Fruit fly (Drosophila melanogaster) whole organism, embryonic: ENCODE measurements around the gene NimB5.

Experiments
- Adf1 ChIP-seq: fragments of 200-800 bp; sonication (Bioruptor generic); IDR thresholded peaks from 2 replicates; pipeline ENCODE4 v1.3.6; 2022; ENCODE audit warnings: missing biosample characterization, missing genetic modification characterization
- Bdp1 ChIP-seq: fragments of 200-800 bp; sonication (Bioruptor generic); optimal IDR thresholded peaks from 3 replicates; lab custom pipeline; 2016; ENCODE audit warnings: missing biosample characterization, missing genetic modification characterization
- CG11504 ChIP-seq: fragments of 200-800 bp; sonication (Bioruptor generic); optimal IDR thresholded peaks from 3 replicates; lab custom pipeline; 2019; ENCODE audit warnings: missing biosample characterization, mild to moderate bottlenecking, missing genetic modification characterization, moderate library complexity
- CG12391 ChIP-seq: fragments of 200-800 bp; sonication (Bioruptor generic); optimal IDR thresholded peaks from 3 replicates; lab custom pipeline; 2018; ENCODE audit warnings: missing biosample characterization, mild to moderate bottlenecking, missing genetic modification characterization, moderate library complexity
- CG12744 ChIP-seq: fragments of 200-800 bp; sonication (Bioruptor generic); optimal IDR thresholded peaks from 2 replicates; lab custom pipeline; 2016; ENCODE audit warnings: missing biosample characterization, missing genetic modification characterization
- CG14441 ChIP-seq: fragments of 200-800 bp; sonication (Bioruptor generic); IDR thresholded peaks from 2 replicates; pipeline ENCODE4 v1.3.6; 2022; ENCODE audit warnings: missing biosample characterization, missing genetic modification characterization
- CG14860 ChIP-seq: fragments of 200-800 bp; sonication (Bioruptor generic); IDR thresholded peaks from 3 replicates; pipeline ENCODE4 v1.3.6; 2022; ENCODE audit warnings: missing biosample characterization, missing genetic modification characterization; ENCODE audit not compliant: partially characterized antibody
- CG1602 ChIP-seq: fragments of 200-800 bp; sonication (Bioruptor generic); optimal IDR thresholded peaks from 3 replicates; lab custom pipeline; 2016; ENCODE audit warnings: missing biosample characterization, missing genetic modification characterization
- CG17186 ChIP-seq: fragments of 200-800 bp; sonication (Bioruptor generic); optimal IDR thresholded peaks from 3 replicates; lab custom pipeline; 2017; ENCODE audit warnings: missing biosample characterization, missing genetic modification reagents, missing genetic modification characterization
- CG17385 ChIP-seq: fragments of 200-800 bp; sonication (Bioruptor generic); optimal IDR thresholded peaks from 3 replicates; lab custom pipeline; 2018; ENCODE audit warnings: missing biosample characterization, mild to moderate bottlenecking, missing genetic modification characterization
- CG17568 ChIP-seq: fragments of 200-800 bp; sonication (Bioruptor generic); optimal IDR thresholded peaks from 2 replicates; lab custom pipeline; 2018; ENCODE audit warnings: missing biosample characterization, mild to moderate bottlenecking, missing genetic modification characterization, moderate library complexity
- CG17612 ChIP-seq: fragments of 200-800 bp; sonication (Bioruptor generic); IDR thresholded peaks from 2 replicates; pipeline ENCODE4 v1.3.6; 2022; ENCODE audit warnings: missing biosample characterization, missing genetic modification characterization
- CG18011 ChIP-seq: fragments of 200-800 bp; sonication (Bioruptor generic); optimal IDR thresholded peaks from 2 replicates; lab custom pipeline; 2017; ENCODE audit warnings: missing biosample characterization, missing genetic modification characterization, mild to moderate bottlenecking, moderate library complexity, missing genotype
- CG18476 ChIP-seq: fragments of 200-800 bp; sonication (Bioruptor generic); optimal IDR thresholded peaks from 2 replicates; lab custom pipeline; 2016; ENCODE audit warnings: missing biosample characterization, mild to moderate bottlenecking, missing genetic modification characterization
- CG31224 ChIP-seq: fragments of 200-800 bp; sonication (Bioruptor generic); IDR thresholded peaks from 2 replicates; pipeline ENCODE4 v1.3.6; 2022; ENCODE audit warnings: missing biosample characterization, missing genetic modification characterization
- CG32772 ChIP-seq: fragments of 200-800 bp; sonication (Bioruptor generic); IDR thresholded peaks from 2 replicates; pipeline ENCODE4 v1.3.6; 2022; ENCODE audit warnings: missing biosample characterization, missing genetic modification characterization
- CG3407 ChIP-seq: fragments of 200-800 bp; sonication (Bioruptor generic); optimal IDR thresholded peaks from 2 replicates; lab custom pipeline; 2018; ENCODE audit warnings: missing biosample characterization, mild to moderate bottlenecking, missing genetic modification characterization
- CG43689 ChIP-seq: fragments of 200-800 bp; sonication (Bioruptor generic); IDR thresholded peaks from 2 replicates; pipeline ENCODE4 v1.3.6; 2022; ENCODE audit warnings: missing biosample characterization, missing genetic modification characterization
- CG6175 ChIP-seq: fragments of 200-800 bp; sonication (Bioruptor generic); IDR thresholded peaks from 3 replicates; pipeline ENCODE4 v1.3.6; 2022; ENCODE audit warnings: missing biosample characterization, missing genetic modification characterization
- CG9876 ChIP-seq: fragments of 200-800 bp; sonication (Bioruptor generic); optimal IDR thresholded peaks from 2 replicates; lab custom pipeline; 2016; ENCODE audit warnings: missing biosample characterization, missing genetic modification characterization
- Drgx ChIP-seq: fragments of 200-800 bp; sonication (Bioruptor generic); IDR thresholded peaks from 2 replicates; pipeline ENCODE4 v1.3.6; 2022; ENCODE audit warnings: missing biosample characterization, missing genetic modification characterization
- Ets65A ChIP-seq: fragments of 200-800 bp; sonication (Bioruptor generic); peaks from one replicate; lab custom pipeline; 2016; ENCODE audit warnings: missing biosample characterization, missing genetic modification characterization
- Ets97D ChIP-seq: fragments of 200-800 bp; sonication (Bioruptor generic); optimal IDR thresholded peaks from 3 replicates; lab custom pipeline; 2016; ENCODE audit warnings: missing biosample characterization, missing genetic modification characterization
- Hand ChIP-seq: fragments of 200-800 bp; sonication (Bioruptor generic); optimal IDR thresholded peaks from 2 replicates; lab custom pipeline; 2017; ENCODE audit warnings: mild to moderate bottlenecking, missing biosample characterization, missing genetic modification reagents, missing genetic modification characterization
- Hmx ChIP-seq: fragments of 200-800 bp; sonication (Bioruptor generic); optimal IDR thresholded peaks from 2 replicates; lab custom pipeline; 2016; ENCODE audit warnings: missing biosample characterization, missing genetic modification characterization
- Hsf ChIP-seq: fragments of 200-800 bp; sonication (Bioruptor generic); optimal IDR thresholded peaks from 3 replicates; lab custom pipeline; 2016; ENCODE audit warnings: missing biosample characterization, missing genetic modification characterization
- NfI ChIP-seq: fragments of 200-800 bp; sonication (Bioruptor generic); optimal IDR thresholded peaks from 3 replicates; lab custom pipeline; 2018; ENCODE audit warnings: missing biosample characterization, mild to moderate bottlenecking, missing genetic modification characterization, moderate library complexity
- Opbp ChIP-seq: fragments of 200-800 bp; sonication (Bioruptor generic); IDR thresholded peaks from 3 replicates; pipeline ENCODE4 v1.3.6; 2022; ENCODE audit warnings: missing biosample characterization, missing genetic modification characterization; ENCODE audit not compliant: partially characterized antibody
- Sox102F ChIP-seq: fragments of 200-800 bp; sonication (Bioruptor generic); optimal IDR thresholded peaks from 2 replicates; lab custom pipeline; 2018; ENCODE audit warnings: missing biosample characterization, mild to moderate bottlenecking, missing genetic modification characterization, moderate library complexity
- Trl ChIP-seq, 3 experiments: fragments of >200 bp in 2 of 3; fragments of 200-800 bp in 1 of 3; sonication (Bioruptor generic) in 1 of 3; optimal IDR thresholded peaks; 2 replicates in 1 of 3; 3 replicates in 2 of 3; lab custom pipeline; 2016 to 2017; ENCODE audit warnings: missing biosample characterization in 1 of 3, missing genetic modification characterization in 1 of 3
- Xbp1 ChIP-seq: fragments of 200-800 bp; sonication (Bioruptor generic); optimal IDR thresholded peaks from 3 replicates; lab custom pipeline; 2016; ENCODE audit warnings: missing biosample characterization, mild to moderate bottlenecking, missing genetic modification characterization
- cg ChIP-seq: fragments of 200-800 bp; sonication (Bioruptor generic); optimal IDR thresholded peaks from 3 replicates; lab custom pipeline; 2019; ENCODE audit warnings: missing biosample characterization, mild to moderate bottlenecking, missing genetic modification characterization, moderate library complexity
- chinmo ChIP-seq: fragments of 200-800 bp; sonication (Bioruptor generic); IDR thresholded peaks from 4 replicates; pipeline ENCODE4 v1.3.6; 2022; ENCODE audit warnings: missing biosample characterization, missing genetic modification characterization; ENCODE audit not compliant: partially characterized antibody
- chn ChIP-seq: fragments of 200-800 bp; sonication (Bioruptor generic); optimal IDR thresholded peaks from 2 replicates; lab custom pipeline; 2016; ENCODE audit warnings: missing biosample characterization, missing genetic modification characterization
- gem ChIP-seq: fragments of 200-800 bp; sonication (Bioruptor generic); optimal IDR thresholded peaks from 2 replicates; lab custom pipeline; 2019; ENCODE audit warnings: missing biosample characterization, mild to moderate bottlenecking, missing genetic modification characterization, moderate library complexity
- gt ChIP-seq: fragments of 200-800 bp; sonication (Bioruptor generic); IDR thresholded peaks from 2 replicates; pipeline ENCODE4 v1.3.6; 2022; ENCODE audit warnings: missing biosample characterization, missing genetic modification characterization
- ken ChIP-seq: fragments of 200-800 bp; sonication (Bioruptor generic); IDR thresholded peaks from 3 replicates; pipeline ENCODE4 v1.3.6; 2022; ENCODE audit warnings: missing biosample characterization, missing genetic modification characterization
- schlank ChIP-seq: fragments of 200-800 bp; sonication (Bioruptor generic); optimal IDR thresholded peaks from 2 replicates; lab custom pipeline; 2018; ENCODE audit warnings: missing biosample characterization, mild to moderate bottlenecking, missing genetic modification characterization
- seq ChIP-seq: fragments of 200-800 bp; sonication (Bioruptor generic); IDR thresholded peaks from 2 replicates; pipeline ENCODE4 v1.3.6; 2022; ENCODE audit warnings: missing biosample characterization, missing genetic modification characterization
- shn ChIP-seq: fragments of 200-800 bp; sonication (Bioruptor generic); optimal IDR thresholded peaks from 3 replicates; lab custom pipeline; 2016; ENCODE audit warnings: missing biosample characterization, missing genetic modification characterization
- zen ChIP-seq: fragments of 200-800 bp; sonication (Bioruptor generic); optimal IDR thresholded peaks from 3 replicates; lab custom pipeline; 2018; ENCODE audit warnings: missing biosample characterization, mild to moderate bottlenecking, missing genetic modification characterization, moderate library complexity

The NimB5 gene

dm6 chr2L:13928461-13928860 lies 41.5 kb upstream of the NimB5 start:
- TF ChIP-seq Hsf (GFP tag; lab: Kevin White, UChicago), result no peak
- no peak for TF ChIP-seq Ets97D
- TF ChIP-seq gt (GFP tag; lab: Robert Waterston, UW), result no peak
- TF ChIP-seq CG17568 (GFP tag; lab: Kevin White, UChicago), result no peak
- peak; percentile 39; the same call in 1 of the 2 replicates for TF ChIP-seq Drgx (GFP tag; lab: Robert Waterston, UW)
- no peak for TF ChIP-seq NfI (GFP tag; lab: Kevin White, UChicago)
- TF ChIP-seq schlank (tag; lab: Kevin White, UChicago), result no peak
- peak; percentile 3 for TF ChIP-seq CG11504 (tag; lab: Kevin White, UChicago)
- TF ChIP-seq CG18476, result peak; percentile 62
- peak; percentile 14 for TF ChIP-seq zen
- TF ChIP-seq ken (GFP tag; lab: Robert Waterston, UW), result no peak
- 0 out of 3 replicates have a peak, but pooled peaks have one; percentile 24 for TF ChIP-seq CG6175 (GFP tag; lab: Robert Waterston, UW)
- TF ChIP-seq CG43689 (GFP tag; lab: Robert Waterston, UW), result no peak
- no peak for TF ChIP-seq CG12391
- no peak for TF ChIP-seq CG32772 (GFP tag; lab: Robert Waterston, UW)
- no peak for TF ChIP-seq CG17186 (GFP tag; lab: Kevin White, UChicago)
- no peak for TF ChIP-seq Xbp1 (GFP tag; lab: Kevin White, UChicago)
- TF ChIP-seq Hmx (GFP tag; lab: Kevin White, UChicago), result no peak
- TF ChIP-seq CG12744, result no peak
- 0 out of 2 replicates have a peak, but pooled peaks have one; percentile 19 for TF ChIP-seq CG14441 (GFP tag; lab: Robert Waterston, UW)
- no peak for TF ChIP-seq CG9876 (GFP tag; lab: Kevin White, UChicago)
- TF ChIP-seq CG17385 (GFP tag; lab: Kevin White, UChicago), result no peak

dm6 chr2L:13931318-13931717 lies 38.7 kb upstream of the NimB5 start, which contains the start of gene CG42711:
Gene CG42711, minus strand, starts transcription at chr2L:13931362.
- TF ChIP-seq Bdp1 (no peak), Drgx (GFP tag; lab: Robert Waterston, UW) (peak; percentile 72), CG11504 (tag; lab: Kevin White, UChicago) (peak; percentile 6), Sox102F (GFP tag; lab: Kevin White, UChicago) (peak; percentile 25), gem (tag; lab: Kevin White, UChicago) (peak; percentile 23), Ets65A (no peak)
- TF ChIP-seq, all 482 proteins: peak for 4

DNA sequence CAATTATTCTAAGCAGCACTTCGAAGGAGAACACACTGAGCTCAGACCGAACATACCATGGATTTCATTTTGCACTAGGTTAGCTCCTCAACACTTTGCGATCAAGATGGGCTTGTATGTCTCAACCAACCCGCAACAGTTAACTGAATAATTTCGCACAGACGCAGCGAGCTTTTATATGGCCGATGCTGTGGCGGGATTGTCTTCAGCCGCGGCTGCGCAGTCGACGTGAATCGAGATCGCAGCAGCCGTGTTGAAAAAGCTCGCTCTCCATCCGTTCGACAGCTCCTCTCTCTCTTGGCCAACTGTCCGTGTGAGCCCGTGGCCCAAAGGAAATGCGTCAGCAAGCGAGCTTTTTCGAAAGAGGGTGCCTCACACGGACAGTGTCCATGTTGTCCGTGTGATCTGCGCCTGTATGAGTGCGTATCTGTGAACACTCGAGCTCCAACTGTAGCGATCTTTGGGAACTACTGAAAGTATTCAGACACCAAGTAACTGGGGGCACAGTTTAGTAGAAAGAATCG lies 35.4 kb upstream of the NimB5 start, which contains the start of gene Vajk2:
Gene Vajk2 (minus strand): TSS at position 151 of the 524 bp plus-strand sequence.
- TF ChIP-seq Adf1 (GFP tag; lab: Robert Waterston, UW) (peak; percentile 68), CG1602 (no peak), chn (GFP tag; lab: Kevin White, UChicago) (no peak), cg (GFP tag; lab: Kevin White, UChicago) (peak; percentile 31), chinmo (GFP tag; lab: Robert Waterston, UW) (0 out of 4 replicates have a peak, but pooled peaks have one; percentile 61), shn (GFP tag; lab: Kevin White, UChicago) (no peak), CG31224 (GFP tag; lab: Robert Waterston, UW) (0 out of 2 replicates have a peak, but pooled peaks have one; percentile 13), Drgx (GFP tag; lab: Robert Waterston, UW) (no peak), CG3407 (GFP tag; lab: Kevin White, UChicago) (no peak), Opbp (GFP tag; lab: Robert Waterston, UW) (no peak), Trl (optimal IDR thresholded peaks at IDR 0.05; lab: Kevin White, UChicago) (peak in 1 of 2 experiments; percentile 9), Trl (GFP tag; optimal IDR thresholded peaks at IDR 0.05; lab: Kevin White, UChicago) (no peak), Hand (no peak), CG17612 (GFP tag; lab: Robert Waterston, UW) (0 out of 2 replicates have a peak, but pooled peaks have one; percentile 34), CG6175 (GFP tag; lab: Robert Waterston, UW) (peak; percentile 58; the same call in 1 of the 3 replicates), seq (GFP tag; lab: Robert Waterston, UW) (0 out of 2 replicates have a peak, but pooled peaks have one; percentile 14), Ets97D (no peak), CG18011 (GFP tag; lab: Kevin White, UChicago) (no peak), CG14860 (GFP tag; lab: Robert Waterston, UW) (no peak)
